In the genomic region with DNA sequence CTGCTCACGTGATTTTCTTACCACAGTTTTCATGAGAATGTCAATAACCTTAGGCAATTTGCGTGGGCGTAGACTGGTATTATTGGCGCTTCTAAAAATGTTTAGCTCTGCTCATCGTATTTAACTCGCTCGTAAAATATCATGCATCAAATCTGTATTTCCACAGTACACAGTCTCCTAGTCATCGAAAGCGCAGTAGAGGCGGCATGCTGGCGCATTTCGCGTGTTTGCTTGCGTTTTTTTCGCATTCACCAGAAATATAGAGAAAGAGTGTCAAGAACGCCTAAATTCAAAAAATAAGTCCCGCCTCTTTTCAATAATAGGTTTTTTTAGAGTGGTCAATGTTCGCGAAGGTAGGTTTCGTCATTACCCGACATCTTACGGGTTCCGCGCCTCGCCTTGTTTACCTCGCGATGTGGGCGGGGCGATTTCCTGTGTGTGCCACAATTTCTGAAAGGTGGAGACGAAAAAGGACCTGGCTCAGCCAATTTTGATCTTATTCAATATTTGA, we compare ENCODE assay signal across 5 worm cellular contexts.
A peak's percentile ranks its signal among the peaks of the same experiment; 100 is the strongest.
TF ChIP-seq lines count a peak whose summit lies in the region.

No protein-coding gene starts in this region.

TF ChIP-seq in whole organism, L1 larva, 84 proteins besides CTCF, POLR2A, EP300 and RAD21 (continued from another document and continues in another):
- TF ChIP-seq nhr-47 (tag; optimal IDR thresholded peaks at IDR 0.05; lab: Kevin White, UChicago) (peak; percentile 68), ama-1 (optimal IDR thresholded peaks at IDR 0.05; lab: Kevin White, UChicago) (peak; percentile 82), mef-2 (tag; optimal IDR thresholded peaks at IDR 0.05; lab: Kevin White, UChicago) (no peak), rnt-1 (tag; optimal IDR thresholded peaks at IDR 0.05; lab: Kevin White, UChicago) (peak; percentile 23), nhr-71 (tag; optimal IDR thresholded peaks at IDR 0.05; lab: Kevin White, UChicago) (peak; percentile 69), dpl-1 (GFP tag; optimal IDR thresholded peaks at IDR 0.05; lab: Kevin White, UChicago) (peak in 2 of 3 experiments; percentile 17 to 35), irx-1 (tag; optimal IDR thresholded peaks at IDR 0.05; lab: Kevin White, UChicago) (no peak), isw-1 (GFP tag; IDR thresholded peaks at IDR 0.05; lab: Robert Waterston, UW) (no peak), skn-1 (tag; optimal IDR thresholded peaks at IDR 0.05; lab: Kevin White, UChicago) (no peak), lir-3 (tag; optimal IDR thresholded peaks at IDR 0.05; lab: Kevin White, UChicago; ENCODE audit: poor library complexity) (no peak), nhr-20 (tag; optimal IDR thresholded peaks at IDR 0.05; lab: Kevin White, UChicago) (peak; percentile 52), nhr-19 (GFP tag; conservative IDR thresholded peaks at IDR 0.05; lab: Robert Waterston, UW) (peak; percentile 60), lsy-2 (tag; optimal IDR thresholded peaks at IDR 0.05; lab: Kevin White, UChicago) (peak in 1 of 2 experiments; percentile 14), elt-2 (tag; optimal IDR thresholded peaks at IDR 0.05; lab: Kevin White, UChicago) (peak; percentile 62), unc-130 (tag; optimal IDR thresholded peaks at IDR 0.05; lab: Kevin White, UChicago) (no peak), ces-1 (GFP tag; optimal IDR thresholded peaks at IDR 0.05; lab: Kevin White, UChicago) (no peak), swsn-7 (tag; optimal IDR thresholded peaks at IDR 0.05; lab: Kevin White, UChicago) (peak; percentile 42), C34B4.2 (tag; optimal IDR thresholded peaks at IDR 0.05; lab: Kevin White, UChicago) (no peak), mep-1 (tag; optimal IDR thresholded peaks at IDR 0.05; lab: Kevin White, UChicago) (no peak), unc-98 (GFP tag; IDR thresholded peaks at IDR 0.05; lab: Robert Waterston, UW) (no peak), ceh-82 (tag; optimal IDR thresholded peaks at IDR 0.05; lab: Kevin White, UChicago) (no peak), snpc-4 (tag; optimal IDR thresholded peaks at IDR 0.05; lab: Kevin White, UChicago) (peak; percentile 96), lin-39 (tag; optimal IDR thresholded peaks at IDR 0.05; lab: Kevin White, UChicago) (peak; percentile 34), lin-14 (GFP tag; optimal IDR thresholded peaks at IDR 0.05; lab: Kevin White, UChicago) (peak; percentile 66), lin-15B (tag; optimal IDR thresholded peaks at IDR 0.05; lab: Kevin White, UChicago) (peak; percentile 13)

TF ChIP-seq in whole organism, L2 larva, 48 proteins besides CTCF, POLR2A, EP300 and RAD21 (continued from another document):
- TF ChIP-seq F13H6.1 (tag; optimal IDR thresholded peaks at IDR 0.05; lab: Kevin White, UChicago) (peak; percentile 9), crh-2 (tag; optimal IDR thresholded peaks at IDR 0.05; lab: Kevin White, UChicago) (no peak), ceh-82 (tag; optimal IDR thresholded peaks at IDR 0.05; lab: Kevin White, UChicago) (no peak), nhr-25 (tag; optimal IDR thresholded peaks at IDR 0.05; lab: Kevin White, UChicago) (no peak), snpc-4 (tag; optimal IDR thresholded peaks at IDR 0.05; lab: Kevin White, UChicago) (peak; percentile 93), R02D3.7 (tag; optimal IDR thresholded peaks at IDR 0.05; lab: Kevin White, UChicago) (no peak), elt-3 (tag; optimal IDR thresholded peaks at IDR 0.05; lab: Kevin White, UChicago) (no peak), C34F6.9 (tag; optimal IDR thresholded peaks at IDR 0.05; lab: Kevin White, UChicago) (no peak), ceh-16 (tag; optimal IDR thresholded peaks at IDR 0.05; lab: Kevin White, UChicago) (no peak), nhr-129 (tag; optimal IDR thresholded peaks at IDR 0.05; lab: Kevin White, UChicago) (peak; percentile 21), lin-13 (GFP tag; optimal IDR thresholded peaks at IDR 0.05; lab: Kevin White, UChicago) (peak; percentile 1), gmeb-1 (tag; optimal IDR thresholded peaks at IDR 0.05; lab: Kevin White, UChicago) (peak; percentile 38), nhr-6 (tag; optimal IDR thresholded peaks at IDR 0.05; lab: Kevin White, UChicago) (peak; percentile 20), nhr-10 (tag; optimal IDR thresholded peaks at IDR 0.05; lab: Kevin White, UChicago) (no peak), nhr-21 (tag; optimal IDR thresholded peaks at IDR 0.05; lab: Kevin White, UChicago) (peak; percentile 40), nhr-237 (tag; optimal IDR thresholded peaks at IDR 0.05; lab: Kevin White, UChicago) (no peak), lin-11 (tag; optimal IDR thresholded peaks at IDR 0.05; lab: Kevin White, UChicago) (no peak), mbf-1 (tag; optimal IDR thresholded peaks at IDR 0.05; lab: Kevin White, UChicago) (no peak), Y55F3AM.14 (GFP tag; optimal IDR thresholded peaks at IDR 0.05; lab: Kevin White, UChicago) (peak; percentile 57), ztf-1 (GFP tag; conservative IDR thresholded peaks at IDR 0.05; lab: Robert Waterston, UW) (no peak), sma-9 (GFP tag; optimal IDR thresholded peaks at IDR 0.05; lab: Kevin White, UChicago) (peak; percentile 23), sma-9 (tag; optimal IDR thresholded peaks at IDR 0.05; lab: Kevin White, UChicago) (no peak), ama-1 (optimal IDR thresholded peaks at IDR 0.05; lab: Kevin White, UChicago) (peak; percentile 83)

TF ChIP-seq in whole organism, L3 larva, 47 proteins besides CTCF, POLR2A, EP300 and RAD21 (continued from another document):
- no peak for TF ChIP-seq nhr-76 (tag; optimal IDR thresholded peaks at IDR 0.05; lab: Kevin White, UChicago)
- TF ChIP-seq mml-1 (tag; optimal IDR thresholded peaks at IDR 0.05; lab: Kevin White, UChicago), result no peak
- TF ChIP-seq lsy-12 (tag; optimal IDR thresholded peaks at IDR 0.05; lab: Kevin White, UChicago), result peak; percentile 74
- TF ChIP-seq egl-27 (tag; optimal IDR thresholded peaks at IDR 0.05; lab: Kevin White, UChicago), result no peak
- TF ChIP-seq lin-15B (tag; optimal IDR thresholded peaks at IDR 0.05; lab: Kevin White, UChicago), result peak; percentile 61
- TF ChIP-seq nhr-11 (tag; optimal IDR thresholded peaks at IDR 0.05; lab: Kevin White, UChicago), result no peak
- no peak for TF ChIP-seq pha-4 (tag; optimal IDR thresholded peaks at IDR 0.05; lab: Kevin White, UChicago)
- TF ChIP-seq R02D3.7 (tag; optimal IDR thresholded peaks at IDR 0.05; lab: Kevin White, UChicago), result no peak
- TF ChIP-seq sea-2 (GFP tag; optimal IDR thresholded peaks at IDR 0.05; lab: Kevin White, UChicago), result no peak
- peak; percentile 4 for TF ChIP-seq nhr-25 (tag; optimal IDR thresholded peaks at IDR 0.05; lab: Kevin White, UChicago)
- no peak for TF ChIP-seq nhr-28 (tag; optimal IDR thresholded peaks at IDR 0.05; lab: Kevin White, UChicago)
- TF ChIP-seq ZK546.5 (tag; optimal IDR thresholded peaks at IDR 0.05; lab: Kevin White, UChicago), result no peak
- no peak for TF ChIP-seq fos-1 (tag; optimal IDR thresholded peaks at IDR 0.05; lab: Kevin White, UChicago)
- TF ChIP-seq egl-5 (tag; optimal IDR thresholded peaks at IDR 0.05; lab: Kevin White, UChicago), result no peak
- no peak for TF ChIP-seq elt-1 (tag; optimal IDR thresholded peaks at IDR 0.05; lab: Kevin White, UChicago)
- no peak for TF ChIP-seq hmg-11 (tag; optimal IDR thresholded peaks at IDR 0.05; lab: Kevin White, UChicago)
- TF ChIP-seq tbx-2 (tag; optimal IDR thresholded peaks at IDR 0.05; lab: Kevin White, UChicago), result no peak
- no peak for TF ChIP-seq ztf-11 (tag; optimal IDR thresholded peaks at IDR 0.05; lab: Kevin White, UChicago)
- TF ChIP-seq zag-1 (tag; optimal IDR thresholded peaks at IDR 0.05; lab: Kevin White, UChicago), result no peak
- TF ChIP-seq nhr-43 (tag; optimal IDR thresholded peaks at IDR 0.05; lab: Kevin White, UChicago; ENCODE audit: poor library complexity, severe bottlenecking), result peak; percentile 53
- no peak for TF ChIP-seq jun-1 (tag; optimal IDR thresholded peaks at IDR 0.05; lab: Kevin White, UChicago)
- TF ChIP-seq ama-1 (optimal IDR thresholded peaks at IDR 0.05; lab: Kevin White, UChicago), result peak; percentile 91
- TF ChIP-seq nhr-77 (tag; optimal IDR thresholded peaks at IDR 0.05; lab: Kevin White, UChicago), result no peak
- no peak for TF ChIP-seq eor-1 (tag; optimal IDR thresholded peaks at IDR 0.05; lab: Kevin White, UChicago)
- no peak for TF ChIP-seq skn-1 (tag; optimal IDR thresholded peaks at IDR 0.05; lab: Kevin White, UChicago)
- no peak for TF ChIP-seq ceh-82 (tag; optimal IDR thresholded peaks at IDR 0.05; lab: Kevin White, UChicago)
- TF ChIP-seq unc-39 (tag; optimal IDR thresholded peaks at IDR 0.05; lab: Kevin White, UChicago), result no peak
- no peak for TF ChIP-seq ztf-4 (tag; optimal IDR thresholded peaks at IDR 0.05; lab: Kevin White, UChicago)

TF ChIP-seq in whole organism, L4 larva, 104 proteins besides CTCF, POLR2A, EP300 and RAD21 (continued from another document and continues in another):
- peak; percentile 27 for TF ChIP-seq pqm-1 (tag; optimal IDR thresholded peaks at IDR 0.05; lab: Kevin White, UChicago)
- TF ChIP-seq Y48G9A.11 (GFP tag; IDR thresholded peaks at IDR 0.05; lab: Robert Waterston, UW), result peak; percentile 76; the same call in 1 of the 2 replicates
- TF ChIP-seq saeg-2 (GFP tag; IDR thresholded peaks at IDR 0.05; lab: Robert Waterston, UW), result peak; percentile 69; the same call in 1 of the 2 replicates
- TF ChIP-seq mes-2 (tag; optimal IDR thresholded peaks at IDR 0.05; lab: Kevin White, UChicago; ENCODE audit: poor library complexity, severe bottlenecking), result peak; percentile 80
- TF ChIP-seq nhr-10 (tag; optimal IDR thresholded peaks at IDR 0.05; lab: Kevin White, UChicago), result no peak
- peak; percentile 61 for TF ChIP-seq mep-1 (tag; optimal IDR thresholded peaks at IDR 0.05; lab: Kevin White, UChicago)
- TF ChIP-seq F44E2.7 (GFP tag; IDR thresholded peaks at IDR 0.05; lab: Robert Waterston, UW), result peak; percentile 74; the same call in 1 of the 2 replicates
- no peak for TF ChIP-seq zag-1 (tag; optimal IDR thresholded peaks at IDR 0.05; lab: Kevin White, UChicago)
- TF ChIP-seq gei-8 (GFP tag; optimal IDR thresholded peaks at IDR 0.05; lab: Kevin White, UChicago), result peak; percentile 84
- TF ChIP-seq vab-7 (GFP tag; IDR thresholded peaks at IDR 0.05; lab: Robert Waterston, UW), result no peak
- no peak for TF ChIP-seq mxl-2 (GFP tag; conservative IDR thresholded peaks at IDR 0.05; lab: Robert Waterston, UW)
- TF ChIP-seq unc-39 (tag; optimal IDR thresholded peaks at IDR 0.05; lab: Kevin White, UChicago), result no peak
- no peak for TF ChIP-seq nhr-6 (tag; optimal IDR thresholded peaks at IDR 0.05; lab: Kevin White, UChicago)
- peak; percentile 70 for TF ChIP-seq nhr-48 (tag; optimal IDR thresholded peaks at IDR 0.05; lab: Kevin White, UChicago)
- TF ChIP-seq spr-3 (GFP tag; optimal IDR thresholded peaks at IDR 0.05; lab: Kevin White, UChicago), result peak; percentile 28
- no peak for TF ChIP-seq daf-8 (GFP tag; IDR thresholded peaks at IDR 0.05; lab: Robert Waterston, UW)
- no peak for TF ChIP-seq ceh-82 (tag; optimal IDR thresholded peaks at IDR 0.05; lab: Kevin White, UChicago)
- TF ChIP-seq unc-130 (GFP tag; optimal IDR thresholded peaks at IDR 0.05; lab: Kevin White, UChicago), result peak; percentile 76
- no peak for TF ChIP-seq attf-4 (tag; optimal IDR thresholded peaks at IDR 0.05; lab: Kevin White, UChicago)
- no peak for TF ChIP-seq ztf-7 (tag; optimal IDR thresholded peaks at IDR 0.05; lab: Kevin White, UChicago)
- no peak for TF ChIP-seq ceh-62 (tag; optimal IDR thresholded peaks at IDR 0.05; lab: Kevin White, UChicago)
- peak; percentile 57 for TF ChIP-seq dmd-6 (GFP tag; IDR thresholded peaks at IDR 0.05; lab: Robert Waterston, UW)
- peak; percentile 36 for TF ChIP-seq hlh-30 (tag; optimal IDR thresholded peaks at IDR 0.05; lab: Kevin White, UChicago; ENCODE audit: insufficient read depth)
- TF ChIP-seq madf-9 (GFP tag; conservative IDR thresholded peaks at IDR 0.05; lab: Robert Waterston, UW), result 0 out of 2 replicates have a peak, but pooled peaks have one; percentile 48
- peak; percentile 89 for TF ChIP-seq duxl-1 (tag; optimal IDR thresholded peaks at IDR 0.05; lab: Kevin White, UChicago; ENCODE audit: poor library complexity)
- TF ChIP-seq daf-19 (GFP tag; conservative IDR thresholded peaks at IDR 0.05; lab: Robert Waterston, UW), result 0 out of 2 replicates have a peak, but pooled peaks have one; percentile 56
- peak; percentile 30 for TF ChIP-seq lin-15B (tag; optimal IDR thresholded peaks at IDR 0.05; lab: Kevin White, UChicago)
- TF ChIP-seq F26F4.8 (GFP tag; conservative IDR thresholded peaks at IDR 0.05; lab: Robert Waterston, UW), result no peak
- peak; percentile 33; the same call in 1 of the 2 replicates for TF ChIP-seq ctbp-1 (GFP tag; IDR thresholded peaks at IDR 0.05; lab: Robert Waterston, UW)

TF ChIP-seq in whole organism, young adult, 124 proteins besides CTCF, POLR2A, EP300 and RAD21 (continued from another document and continues in another):
- TF ChIP-seq pha-4 (tag; optimal IDR thresholded peaks at IDR 0.05; lab: Kevin White, UChicago), result no peak
- peak; percentile 88 for TF ChIP-seq snpc-3.4 (tag; optimal IDR thresholded peaks at IDR 0.05; lab: Kevin White, UChicago)
- peak; percentile 30 for TF ChIP-seq lin-40 (tag; optimal IDR thresholded peaks at IDR 0.05; lab: Kevin White, UChicago)
- peak; percentile 85 for TF ChIP-seq hmg-1.2 (GFP tag; IDR thresholded peaks at IDR 0.05; lab: Robert Waterston, UW)
- TF ChIP-seq tbx-9 (tag; optimal IDR thresholded peaks at IDR 0.05; lab: Kevin White, UChicago; ENCODE audit: borderline replicate concordance), result peak; percentile 66
- peak; percentile 88 for TF ChIP-seq F52B5.7 (tag; optimal IDR thresholded peaks at IDR 0.05; lab: Kevin White, UChicago)
- TF ChIP-seq unc-62 (GFP tag; optimal IDR thresholded peaks at IDR 0.05; lab: Kevin White, UChicago), result no peak
- peak; percentile 90 for TF ChIP-seq nfyb-1 (GFP tag; IDR thresholded peaks at IDR 0.05; lab: Robert Waterston, UW)
- TF ChIP-seq ama-1 (optimal IDR thresholded peaks at IDR 0.05; lab: Kevin White, UChicago), result peak; percentile 93
- no peak for TF ChIP-seq ama-1 (GFP tag; optimal IDR thresholded peaks at IDR 0.05; lab: Kevin White, UChicago)
- TF ChIP-seq sptf-2 (GFP tag; optimal IDR thresholded peaks at IDR 0.05; lab: Kevin White, UChicago), result peak; percentile 51
- peak; percentile 60 for TF ChIP-seq ceh-79 (tag; optimal IDR thresholded peaks at IDR 0.05; lab: Kevin White, UChicago)
- TF ChIP-seq ztf-22 (GFP tag; optimal IDR thresholded peaks at IDR 0.05; lab: Kevin White, UChicago), result no peak
- peak; percentile 73 for TF ChIP-seq dpff-1 (tag; optimal IDR thresholded peaks at IDR 0.05; lab: Kevin White, UChicago)
- peak; percentile 35 for TF ChIP-seq B0261.1 (tag; optimal IDR thresholded peaks at IDR 0.05; lab: Kevin White, UChicago)
- TF ChIP-seq T26A5.8 (tag; optimal IDR thresholded peaks at IDR 0.05; lab: Kevin White, UChicago), result peak; percentile 87
- no peak for TF ChIP-seq akir-1 (GFP tag; optimal IDR thresholded peaks at IDR 0.05; lab: Kevin White, UChicago)
- TF ChIP-seq dpl-1 (GFP tag; optimal IDR thresholded peaks at IDR 0.05; lab: Kevin White, UChicago), result no peak
- TF ChIP-seq ztf-3 (GFP tag; optimal IDR thresholded peaks at IDR 0.05; lab: Kevin White, UChicago), result no peak
- peak; percentile 86 for TF ChIP-seq ceh-91 (GFP tag; IDR thresholded peaks at IDR 0.05; lab: Robert Waterston, UW)
- peak; percentile 81 for TF ChIP-seq B0019.2 (GFP tag; conservative IDR thresholded peaks at IDR 0.05; lab: Robert Waterston, UW)
- TF ChIP-seq lir-1 (GFP tag; conservative IDR thresholded peaks at IDR 0.05; lab: Robert Waterston, UW), result peak; percentile 64
- 0 out of 2 replicates have a peak, but pooled peaks have one; percentile 39 for TF ChIP-seq let-526 (GFP tag; IDR thresholded peaks at IDR 0.05; lab: Robert Waterston, UW)
- TF ChIP-seq F33H1.4 (GFP tag; IDR thresholded peaks at IDR 0.05; lab: Robert Waterston, UW), result peak; percentile 74
- peak; percentile 88 for TF ChIP-seq snpc-1.3 (tag; optimal IDR thresholded peaks at IDR 0.05; lab: Kevin White, UChicago; ENCODE audit: insufficient read depth)
- no peak for TF ChIP-seq sdz-38 (tag; optimal IDR thresholded peaks at IDR 0.05; lab: Kevin White, UChicago)
- peak; percentile 83 for TF ChIP-seq Y79H2A.3 (GFP tag; conservative IDR thresholded peaks at IDR 0.05; lab: Robert Waterston, UW)
- TF ChIP-seq egrh-3 (GFP tag; IDR thresholded peaks at IDR 0.05; lab: Robert Waterston, UW), result peak; percentile 43; the same call in 1 of the 2 replicates
- TF ChIP-seq nhr-27 (tag; optimal IDR thresholded peaks at IDR 0.05; lab: Kevin White, UChicago), result no peak
- peak; percentile 87 for TF ChIP-seq tlf-1 (GFP tag; optimal IDR thresholded peaks at IDR 0.05; lab: Kevin White, UChicago)
- TF ChIP-seq madf-6 (GFP tag; IDR thresholded peaks at IDR 0.05; lab: Robert Waterston, UW), result peak; percentile 87
- peak; percentile 98 for TF ChIP-seq attf-6 (GFP tag; IDR thresholded peaks at IDR 0.05; lab: Robert Waterston, UW)
- peak; percentile 97 for TF ChIP-seq dox-1 (GFP tag; IDR thresholded peaks at IDR 0.05; lab: Robert Waterston, UW)
- peak; percentile 64 for TF ChIP-seq attf-3 (GFP tag; conservative IDR thresholded peaks at IDR 0.05; lab: Robert Waterston, UW)
